Worm (Caenorhabditis elegans) whole organism, L4 larva: ENCODE measurements around the gene M04C3.5.

Experiments used
- R02D3.7 ChIP-seq: fragments of 150-350 bp; sonication (generic microtip); optimal IDR thresholded peaks from 3 replicates; lab custom pipeline; 2014; ENCODE audit warnings: missing biosample characterization, missing genetic modification characterization
- ama-1 ChIP-seq: fragments of 150-350 bp; optimal IDR thresholded peaks from 2 replicates; lab custom pipeline; 2014; ENCODE audit warnings: inconsistent platforms, mixed read lengths
- dmd-8 ChIP-seq: fragments of 200-800 bp; sonication (Bioruptor generic); IDR thresholded peaks from 2 replicates; pipeline ENCODE4 v1.3.6; 2022; ENCODE audit warnings: missing genetic modification characterization, missing compliant biosample characterization
- duxl-1 ChIP-seq: sonication (generic microtip); optimal IDR thresholded peaks from 2 replicates; lab custom pipeline; 2016; ENCODE audit warnings: mild to moderate bottlenecking, missing genetic modification characterization, moderate library complexity, missing compliant biosample characterization; ENCODE audit not compliant: poor library complexity
- egl-43 ChIP-seq: fragments of 200-800 bp; sonication (Bioruptor generic); IDR thresholded peaks from 2 replicates; pipeline ENCODE4 v1.3.6; 2022; ENCODE audit warnings: missing genetic modification reagents, missing genetic modification characterization, missing compliant biosample characterization
- fkh-10 ChIP-seq: fragments of 150-350 bp; optimal IDR thresholded peaks from 2 replicates; lab custom pipeline; 2014; ENCODE audit warnings: missing biosample characterization, missing genetic modification reagents, missing genetic modification characterization
- hif-1 ChIP-seq, 2 experiments: sonication (generic microtip); optimal IDR thresholded peaks; 2 replicates each; lab custom pipeline; 2016 to 2017; ENCODE audit warnings: missing compliant biosample characterization in 2 of 2, missing genetic modification characterization in 2 of 2, missing genetic modification reagents in 2 of 2, missing genotype in 2 of 2, mild to moderate bottlenecking in 1 of 2
- mdl-1 ChIP-seq, 2 experiments: fragments of 150-350 bp in 1 of 2; sonication (generic microtip) in 1 of 2; optimal IDR thresholded peaks; 2 replicates each; lab custom pipeline; 2014 to 2017; ENCODE audit warnings: missing biosample characterization in 2 of 2, missing genetic modification characterization in 2 of 2
- mep-1 ChIP-seq: fragments of 150-350 bp; sonication (generic microtip); optimal IDR thresholded peaks from 3 replicates; lab custom pipeline; 2014; ENCODE audit warnings: missing biosample characterization, missing genetic modification characterization
- nhr-11 ChIP-seq: fragments of 150-350 bp; optimal IDR thresholded peaks from 2 replicates; lab custom pipeline; 2014; ENCODE audit warnings: missing biosample characterization, missing genetic modification characterization
- unc-62 ChIP-seq, 3 experiments: fragments of 150-350 bp in 1 of 3; sonication (generic microtip); optimal IDR thresholded peaks in 2 of 3; peaks in 1 of 3; 1 replicate in 1 of 3; 2 replicates in 2 of 3; lab custom pipeline; 2014 to 2017; ENCODE audit warnings: missing biosample characterization in 3 of 3, missing genetic modification characterization in 3 of 3, missing genetic modification reagents in 3 of 3, missing genotype in 1 of 3

- no peak for TF ChIP-seq mep-1 (tag; lab: Kevin White, UChicago)
- no peak for TF ChIP-seq hif-1 (tag; optimal IDR thresholded peaks at IDR 0.05; lab: Kevin White, UChicago)
- TF ChIP-seq R02D3.7 (tag; lab: Kevin White, UChicago) = no peak
- no peak for TF ChIP-seq dmd-8 (GFP tag; lab: Robert Waterston, UW)
- TF ChIP-seq duxl-1 (tag; lab: Kevin White, UChicago) = no peak
- no peak for TF ChIP-seq egl-43
- no peak for TF ChIP-seq nhr-11 (tag; lab: Kevin White, UChicago)
- TF ChIP-seq mdl-1 (tag; optimal IDR thresholded peaks at IDR 0.05; lab: Kevin White, UChicago) = no peak
- TF ChIP-seq fkh-10 (GFP tag; lab: Kevin White, UChicago) = no peak
- no peak for TF ChIP-seq unc-62 (GFP tag; optimal IDR thresholded peaks at IDR 0.05 in 1 of 2; lab: Kevin White, UChicago)
- TF ChIP-seq unc-62 (tag; optimal IDR thresholded peaks at IDR 0.05; lab: Kevin White, UChicago) = no peak
- TF ChIP-seq ama-1 (lab: Kevin White, UChicago) = no peak
These were observed 48.9 kb upstream of the M04C3.5 start, which contains the start of gene srw-86 for ce11 chrV:19400619-19401018.
